Worm (Caenorhabditis elegans): ENCODE measurements around the gene ddo-1.

DNA sequence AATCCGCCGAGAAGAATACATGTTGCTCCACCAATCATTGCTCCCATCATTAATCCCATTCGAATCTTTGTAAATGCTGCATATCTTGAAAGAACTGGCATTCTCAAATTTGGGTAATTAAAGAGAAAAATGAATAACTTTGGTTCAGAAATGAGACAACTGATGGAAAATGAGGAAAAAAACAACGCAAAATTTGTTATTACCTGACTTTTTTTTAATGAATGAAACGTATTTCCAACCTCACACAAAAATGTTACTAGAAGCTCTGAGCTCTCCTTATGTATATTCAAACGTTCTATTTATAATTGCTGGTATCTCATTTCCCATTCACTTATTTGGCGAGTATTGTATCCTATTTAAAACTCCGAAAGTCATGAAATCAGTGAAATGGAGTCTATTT lies 25.5 kb upstream of the ddo-1 start, which contains the start of the genes Y94A7B.11 and srh-292:
- TF ChIP-seq fos-1 (tag; optimal IDR thresholded peaks at IDR 0.05) (no peak), dpl-1 (GFP tag; optimal IDR thresholded peaks at IDR 0.05) (no peak)

All from whole organism, L4 larva.